Fruit fly (Drosophila melanogaster) whole organism, pupa: ENCODE results near the gene CG14244.

Source experiments
- CG12605 ChIP-seq: fragments of 200-800 bp; sonication (Bioruptor generic); IDR thresholded peaks from 2 replicates; pipeline ENCODE4 v1.3.6; 2022; ENCODE audit warnings: missing biosample characterization, missing genetic modification characterization
- CG34367 ChIP-seq: fragments of 200-800 bp; sonication (Bioruptor generic); optimal IDR thresholded peaks from 2 replicates; lab custom pipeline; 2018; ENCODE audit warnings: missing biosample characterization, mild to moderate bottlenecking, missing genetic modification characterization
- CG4496 ChIP-seq: fragments of 200-800 bp; sonication (Bioruptor generic); IDR thresholded peaks from 3 replicates; pipeline ENCODE4 v1.3.6; 2022; ENCODE audit warnings: missing biosample characterization, missing genetic modification characterization
- Ets98B ChIP-seq: fragments of 200-800 bp; sonication (Bioruptor generic); IDR thresholded peaks from 2 replicates; pipeline ENCODE4 v1.3.6; 2022; ENCODE audit warnings: missing biosample characterization, missing genetic modification characterization
- Pif1B ChIP-seq: fragments of 200-800 bp; sonication (Bioruptor generic); optimal IDR thresholded peaks from 3 replicates; lab custom pipeline; 2016; ENCODE audit warnings: missing biosample characterization, missing genetic modification characterization
- Snoo ChIP-seq: fragments of 200-800 bp; sonication (Bioruptor generic); optimal IDR thresholded peaks from 3 replicates; lab custom pipeline; 2017; ENCODE audit warnings: missing biosample characterization, mild to moderate bottlenecking, missing genetic modification characterization, inconsistent platforms
- gl ChIP-seq: fragments of 200-800 bp; sonication (Bioruptor generic); optimal IDR thresholded peaks from 2 replicates; lab custom pipeline; 2018; ENCODE audit warnings: missing biosample characterization, mild to moderate bottlenecking, missing genetic modification characterization

dm6 chr3R:26724977-26725612, 838 bp upstream of the CG14244 start, which contains the start of gene CG6420:
- TF ChIP-seq gl (tag; lab: Kevin White, UChicago) (no peak), CG34367 (tag; lab: Kevin White, UChicago) (no peak), Ets98B (no peak), Pif1B (GFP tag; lab: Kevin White, UChicago) (no peak), Snoo (tag; lab: Kevin White, UChicago) (no peak), CG4496 (peak; percentile 39; the same call in 1 of the 3 replicates), CG12605 (no peak)
